Worm (Caenorhabditis elegans): Measurements from ENCODE around the gene tag-307.

tag-307 gene

DNA sequence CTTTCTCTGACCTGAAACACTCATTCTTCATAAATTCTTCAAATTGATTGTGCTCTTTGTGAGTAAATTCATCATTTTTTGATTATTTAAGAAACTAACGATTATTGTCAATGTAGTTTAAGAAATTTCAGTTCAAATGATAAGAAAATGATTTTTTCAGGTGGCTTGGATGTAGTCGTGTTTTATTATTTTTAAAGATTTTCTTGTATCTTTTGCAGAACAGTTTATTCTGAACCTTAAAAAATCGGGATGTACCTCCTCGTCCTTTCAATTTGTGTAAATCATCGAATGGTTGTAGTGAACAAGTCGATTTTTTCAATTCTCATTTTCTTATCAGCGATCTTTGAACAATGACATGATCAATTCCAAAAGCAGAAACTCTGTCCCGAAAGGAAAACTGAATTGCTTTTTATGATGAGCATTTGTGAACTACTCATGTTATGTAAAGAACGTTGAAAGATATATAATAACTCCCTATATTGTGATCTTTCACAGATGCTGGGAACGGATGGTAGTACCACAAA is 8.3 kb upstream of the tag-307 start, which contains the start of gene slc-17.3:
slc-17.3 (minus strand) TSS at position 51 of the 524 bp plus-strand sequence.
- TF ChIP-seq fos-1 (tag; optimal IDR thresholded peaks at IDR 0.05): peak; percentile 27
- TF ChIP-seq blmp-1 (tag; optimal IDR thresholded peaks at IDR 0.05; ENCODE audit: insufficient read depth): no peak
- no peak for TF ChIP-seq mdl-1 (tag; optimal IDR thresholded peaks at IDR 0.05)

DNA sequence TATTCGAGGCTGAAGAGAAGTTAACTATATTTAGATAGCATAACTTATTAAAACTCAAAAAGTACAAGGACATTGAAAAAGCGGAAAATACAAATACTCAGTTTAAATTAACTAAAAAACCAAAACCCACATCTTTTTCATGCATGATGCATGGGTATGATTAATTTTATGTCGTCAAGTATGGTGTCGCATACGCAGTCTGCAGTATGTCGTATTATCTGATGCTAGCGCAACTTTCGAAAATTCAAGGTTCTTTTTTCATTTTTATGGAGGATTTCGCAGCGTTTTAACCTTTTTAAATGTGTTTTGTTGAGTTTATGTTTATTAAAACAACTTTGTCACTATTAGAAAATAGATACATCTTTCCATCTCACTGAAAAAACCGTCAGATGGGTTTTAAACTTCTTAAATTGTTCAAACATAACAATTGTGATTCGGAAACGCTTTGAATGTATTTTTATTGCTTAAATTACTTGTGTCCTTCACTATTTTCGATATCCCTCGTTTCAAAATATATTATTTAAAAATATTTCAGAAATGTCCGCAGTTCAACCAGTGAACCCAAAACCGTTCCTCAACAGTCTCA is 4.6 kb upstream of the tag-307 start, which contains the start of gene snr-5:
snr-5 (plus strand) TSS at position 536 of the 586 bp plus-strand sequence.
- no peak for TF ChIP-seq egl-27 (tag; optimal IDR thresholded peaks at IDR 0.05)
- TF ChIP-seq aly-2 (tag; optimal IDR thresholded peaks at IDR 0.05): no peak
- no peak for TF ChIP-seq unc-39 (tag; optimal IDR thresholded peaks at IDR 0.05)
- peak; percentile 25 for TF ChIP-seq nhr-129 (tag; optimal IDR thresholded peaks at IDR 0.05)
- peak; percentile 26 for TF ChIP-seq C34F6.9 (tag; optimal IDR thresholded peaks at IDR 0.05)
- TF ChIP-seq lin-13 (GFP tag; optimal IDR thresholded peaks at IDR 0.05): peak; percentile 27
- no peak for TF ChIP-seq mdl-1 (tag; optimal IDR thresholded peaks at IDR 0.05)
- TF ChIP-seq ztf-11 (tag; optimal IDR thresholded peaks at IDR 0.05): no peak
- TF ChIP-seq zag-1 (tag; optimal IDR thresholded peaks at IDR 0.05): no peak
- no peak for TF ChIP-seq nhr-237 (tag; optimal IDR thresholded peaks at IDR 0.05)
- TF ChIP-seq lsy-2 (tag; optimal IDR thresholded peaks at IDR 0.05): peak in 1 of 2 experiments; percentile 59
- no peak for TF ChIP-seq snpc-4 (tag; optimal IDR thresholded peaks at IDR 0.05)

DNA sequence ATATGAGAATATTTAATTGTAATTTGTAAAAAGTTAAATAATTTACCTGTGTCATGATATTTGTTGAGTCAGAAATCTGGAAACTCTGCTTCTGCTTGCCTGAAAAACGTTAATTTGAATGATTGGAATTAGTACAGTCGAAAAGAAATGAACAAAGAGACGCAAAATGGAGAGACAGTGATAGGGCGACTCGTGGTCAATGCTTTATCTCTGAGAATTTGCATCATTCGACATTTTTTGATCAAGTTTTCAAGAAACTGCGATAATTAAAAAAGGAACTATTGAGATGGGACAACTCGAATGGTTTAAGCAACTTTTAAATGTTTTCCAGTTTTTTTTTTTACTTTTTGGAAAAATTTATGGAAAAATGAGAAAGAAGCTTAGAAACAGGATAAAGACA is 3.8 kb upstream of the tag-307 start, which contains the start of gene cuc-1:
cuc-1 (minus strand) TSS at position 101 of the 400 bp plus-strand sequence.
- TF ChIP-seq lsy-2 (tag; optimal IDR thresholded peaks at IDR 0.05) (no peak), aly-2 (tag; optimal IDR thresholded peaks at IDR 0.05) (no peak), alr-1 (tag; optimal IDR thresholded peaks at IDR 0.05) (no peak), fos-1 (tag; optimal IDR thresholded peaks at IDR 0.05) (peak; percentile 10), mdl-1 (tag; optimal IDR thresholded peaks at IDR 0.05) (no peak), ama-1 (optimal IDR thresholded peaks at IDR 0.05) (no peak), nhr-21 (tag; optimal IDR thresholded peaks at IDR 0.05) (no peak), egl-27 (tag; optimal IDR thresholded peaks at IDR 0.05) (no peak), unc-39 (tag; optimal IDR thresholded peaks at IDR 0.05) (no peak)

DNA sequence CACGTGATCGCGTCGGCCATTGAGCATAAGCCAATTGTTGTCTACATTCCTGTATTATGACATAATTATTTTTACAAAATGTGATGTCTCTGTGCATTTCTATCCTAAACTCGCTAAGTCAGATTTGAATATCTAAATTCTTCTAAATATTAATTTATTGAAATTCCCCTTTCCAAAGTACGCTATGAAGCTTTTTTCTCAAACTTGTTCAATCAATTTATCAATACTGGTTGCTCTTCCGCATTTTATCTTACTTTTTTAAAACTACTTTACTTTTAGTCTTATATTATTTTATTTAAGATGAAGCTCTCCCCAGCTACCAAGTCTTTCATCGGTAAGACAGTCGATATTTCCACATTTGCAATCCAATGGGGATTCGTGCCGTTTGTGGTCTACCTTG is 2.3 kb upstream of the tag-307 start, which contains the start of gene tomm-7:
tomm-7 (plus strand) TSS at position 301 of the 400 bp plus-strand sequence.
- no peak for TF ChIP-seq peb-1 (tag; optimal IDR thresholded peaks at IDR 0.05)

DNA sequence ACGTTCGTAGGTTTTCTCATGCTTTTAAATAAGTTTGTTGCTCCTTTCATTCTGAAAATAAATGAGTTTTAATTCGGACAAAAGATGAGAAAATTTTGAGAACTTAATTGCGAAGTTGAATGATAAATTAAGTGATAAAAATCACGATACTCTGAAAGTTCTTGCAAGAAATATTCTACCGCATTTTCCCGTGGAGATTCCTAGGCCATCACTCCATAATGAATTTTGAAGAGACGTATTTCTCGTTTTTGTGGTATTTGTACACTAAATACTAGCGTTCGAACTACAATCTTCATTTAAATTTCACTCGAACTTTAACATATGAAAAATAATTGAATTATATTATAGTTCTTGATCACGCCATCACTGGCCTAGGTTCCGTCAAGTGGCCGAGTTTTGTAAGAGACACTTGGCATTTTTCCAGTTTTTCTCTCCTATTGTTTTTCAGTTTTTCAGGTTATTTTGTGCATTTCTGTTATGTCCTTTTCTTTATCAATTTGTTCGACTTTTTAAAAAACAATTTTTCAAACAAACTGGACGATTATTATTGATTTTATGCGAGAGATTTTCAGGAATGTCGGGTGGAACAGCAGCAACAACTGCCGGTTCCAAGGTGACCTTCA is 1.5 kb upstream of the tag-307 start, which contains the start of the genes coq-5 and ufm-1:
coq-5 (minus strand) TSS at position 51 of the 623 bp plus-strand sequence.
ufm-1 (plus strand) TSS at position 573 of the 623 bp plus-strand sequence.
- TF ChIP-seq nhr-11 (tag; optimal IDR thresholded peaks at IDR 0.05) (no peak), lin-13 (GFP tag; optimal IDR thresholded peaks at IDR 0.05) (no peak), crh-2 (tag; optimal IDR thresholded peaks at IDR 0.05) (peak; percentile 7), lsy-2 (tag; optimal IDR thresholded peaks at IDR 0.05) (peak in 1 of 2 experiments; percentile 43), sma-3 (GFP tag; optimal IDR thresholded peaks at IDR 0.05) (peak; percentile 18), nhr-23 (tag; optimal IDR thresholded peaks at IDR 0.05) (no peak), C34F6.9 (tag; optimal IDR thresholded peaks at IDR 0.05) (peak; percentile 56), nhr-237 (tag; optimal IDR thresholded peaks at IDR 0.05) (no peak), peb-1 (tag; optimal IDR thresholded peaks at IDR 0.05) (no peak)

DNA sequence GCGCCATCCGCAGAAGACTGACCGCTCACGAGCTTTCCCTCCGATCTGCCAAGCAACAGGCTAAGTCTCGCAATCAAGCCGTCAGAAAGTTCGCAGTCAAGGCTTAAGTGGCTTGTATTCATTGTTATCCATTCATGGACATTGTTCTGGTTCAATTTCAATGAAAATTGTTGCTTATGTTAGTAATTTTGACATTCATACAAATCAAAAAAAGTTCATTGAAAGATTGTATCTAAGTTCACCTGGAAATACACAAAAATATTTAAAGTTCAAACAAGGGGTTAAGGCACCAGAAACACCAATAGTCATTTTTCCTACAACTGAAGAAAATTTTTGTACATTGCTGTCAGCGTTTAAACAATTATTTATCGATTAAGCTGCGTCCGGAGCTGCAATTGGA is 1.6 kb downstream of the tag-307 start:
- TF ChIP-seq unc-55 (GFP tag; optimal IDR thresholded peaks at IDR 0.05): no peak
- TF ChIP-seq nhr-10 (tag; optimal IDR thresholded peaks at IDR 0.05): no peak
- TF ChIP-seq C34F6.9 (tag; optimal IDR thresholded peaks at IDR 0.05): no peak
- no peak for TF ChIP-seq nhr-11 (tag; optimal IDR thresholded peaks at IDR 0.05)
- no peak for TF ChIP-seq lin-13 (GFP tag; optimal IDR thresholded peaks at IDR 0.05)
- no peak for TF ChIP-seq fos-1 (tag; optimal IDR thresholded peaks at IDR 0.05)
- TF ChIP-seq nhr-23 (tag; optimal IDR thresholded peaks at IDR 0.05): no peak

DNA sequence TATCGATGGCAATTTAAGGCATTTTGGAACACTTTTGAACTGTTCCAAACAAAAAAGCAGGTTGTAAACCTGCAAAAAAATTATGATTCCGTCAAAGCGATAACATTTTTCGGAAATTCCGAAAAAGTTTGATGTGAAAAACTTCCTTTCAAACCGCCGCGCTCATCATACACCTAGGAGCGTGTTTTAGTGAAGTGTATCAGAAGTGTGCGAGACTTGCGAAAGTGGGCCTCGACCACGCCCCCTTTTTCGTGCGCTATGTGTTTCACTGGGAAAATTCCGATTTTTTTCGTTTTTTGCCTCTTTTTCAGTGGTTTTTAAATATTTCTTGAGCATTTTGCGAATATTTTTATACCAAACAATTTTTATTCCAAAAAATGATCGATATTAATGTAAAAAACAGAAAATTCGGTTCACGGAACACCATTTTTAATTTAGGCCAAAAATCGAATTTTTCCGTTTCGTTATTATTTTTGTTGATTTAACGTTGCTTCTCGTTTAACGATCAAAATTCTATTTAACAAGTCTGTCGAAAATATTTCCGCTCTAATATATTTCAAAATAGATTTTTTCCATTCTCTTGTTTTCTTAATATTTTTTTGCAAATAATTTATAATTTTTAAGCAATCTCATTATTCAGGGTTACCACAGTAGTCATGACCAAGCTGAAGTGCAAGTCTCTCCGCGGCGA is 2.4 kb downstream of the tag-307 start, which contains the start of gene rpl-35:
rpl-35 (plus strand) TSS at position 641 of the 691 bp plus-strand sequence.
- TF ChIP-seq elt-3 (tag; optimal IDR thresholded peaks at IDR 0.05) (no peak), nhr-77 (tag; optimal IDR thresholded peaks at IDR 0.05) (peak; percentile 94), ceh-82 (tag; optimal IDR thresholded peaks at IDR 0.05) (peak; percentile 98), nhr-237 (tag; optimal IDR thresholded peaks at IDR 0.05) (peak; percentile 94), nhr-25 (tag; optimal IDR thresholded peaks at IDR 0.05) (peak; percentile 100), lin-39 (tag; optimal IDR thresholded peaks at IDR 0.05) (peak; percentile 90), skn-1 (tag; optimal IDR thresholded peaks at IDR 0.05) (peak; percentile 98), ztf-1 (GFP tag; conservative IDR thresholded peaks at IDR 0.05) (0 out of 2 replicates have a peak, but pooled peaks have one; percentile 86), dmd-4 (tag; optimal IDR thresholded peaks at IDR 0.05) (peak; percentile 71), gmeb-1 (tag; optimal IDR thresholded peaks at IDR 0.05) (peak; percentile 100), sma-3 (GFP tag; optimal IDR thresholded peaks at IDR 0.05) (peak; percentile 100), mab-5 (tag; optimal IDR thresholded peaks at IDR 0.05) (peak; percentile 98), aly-2 (tag; optimal IDR thresholded peaks at IDR 0.05) (no peak), Y55F3AM.14 (GFP tag; optimal IDR thresholded peaks at IDR 0.05) (peak; percentile 99), mbf-1 (tag; optimal IDR thresholded peaks at IDR 0.05) (peak; percentile 66), egl-27 (tag; optimal IDR thresholded peaks at IDR 0.05) (peak; percentile 99), lsy-2 (tag; optimal IDR thresholded peaks at IDR 0.05) (peak; percentile 98 to 99)
